Worm (Caenorhabditis elegans) whole organism, L4 larva: ENCODE results near the gene sup-37.
A peak's percentile ranks its signal among the peaks of the same experiment; 100 is the strongest.

Experiments
- ama-1 ChIP-seq: fragments of 150-350 bp; optimal IDR thresholded peaks from 2 replicates; lab custom pipeline; 2014; ENCODE audit warnings: inconsistent platforms, mixed read lengths
- ceh-82 ChIP-seq: sonication (generic microtip); optimal IDR thresholded peaks from 2 replicates; lab custom pipeline; 2017; ENCODE audit warnings: missing biosample characterization, missing genetic modification characterization
- daf-16 ChIP-seq, 3 experiments: sonication (generic microtip); optimal IDR thresholded peaks; 2 replicates each; lab custom pipeline; 2016 to 2017; ENCODE audit warnings: missing genetic modification characterization in 3 of 3, missing genetic modification reagents in 3 of 3, mild to moderate bottlenecking in 2 of 3, missing compliant biosample characterization in 2 of 3, missing biosample characterization in 1 of 3, moderate library complexity in 1 of 3
- fos-1 ChIP-seq: fragments of 150-350 bp; optimal IDR thresholded peaks from 2 replicates; lab custom pipeline; 2014; ENCODE audit warnings: missing biosample characterization, missing genetic modification characterization
- hlh-30 ChIP-seq: sonication (generic microtip); optimal IDR thresholded peaks from 2 replicates; lab custom pipeline; 2017; ENCODE audit warnings: antibody characterized with exemption, mild to moderate bottlenecking, missing genetic modification characterization, missing compliant biosample characterization; ENCODE audit not compliant: insufficient read depth
- lin-13 ChIP-seq: fragments of 150-350 bp; optimal IDR thresholded peaks from 2 replicates; lab custom pipeline; 2014; ENCODE audit warnings: missing biosample characterization, missing genetic modification reagents, missing genetic modification characterization
- lsy-2 ChIP-seq, 2 experiments: fragments of 150-350 bp in 1 of 2; sonication (generic microtip) in 1 of 2; optimal IDR thresholded peaks; 2 replicates each; lab custom pipeline; 2014 to 2017; ENCODE audit warnings: missing biosample characterization in 2 of 2, missing genetic modification characterization in 2 of 2
- pqm-1 ChIP-seq: sonication (generic microtip); optimal IDR thresholded peaks from 2 replicates; lab custom pipeline; 2017; ENCODE audit warnings: missing biosample characterization, missing genetic modification characterization
- skn-1 ChIP-seq: fragments of 150-350 bp; optimal IDR thresholded peaks from 2 replicates; lab custom pipeline; 2014; ENCODE audit warnings: missing biosample characterization, missing genetic modification characterization
- spr-3 ChIP-seq: fragments of 200-800 bp; sonication (Bioruptor generic); optimal IDR thresholded peaks from 2 replicates; lab custom pipeline; 2018; ENCODE audit warnings: mild to moderate bottlenecking, missing genetic modification characterization, missing compliant biosample characterization
- tra-1 ChIP-seq: fragments of 200-800 bp; sonication (Bioruptor generic); IDR thresholded peaks from 2 replicates; pipeline ENCODE4 v1.3.6; 2022; ENCODE audit warnings: missing genetic modification reagents, missing genetic modification characterization, missing compliant biosample characterization
- unc-62 ChIP-seq, 3 experiments: fragments of 150-350 bp in 1 of 3; sonication (generic microtip); optimal IDR thresholded peaks in 2 of 3; peaks in 1 of 3; 1 replicate in 1 of 3; 2 replicates in 2 of 3; lab custom pipeline; 2014 to 2017; ENCODE audit warnings: missing biosample characterization in 3 of 3, missing genetic modification characterization in 3 of 3, missing genetic modification reagents in 3 of 3, missing genotype in 1 of 3
- ztf-11 ChIP-seq: fragments of 150-350 bp; optimal IDR thresholded peaks from 2 replicates; lab custom pipeline; 2014; ENCODE audit warnings: missing biosample characterization, missing genetic modification characterization

ce11 chrV:8773826-8774382, 12.4 kb upstream of the sup-37 start, which contains the start of gene B0507.2:
- no peak for TF ChIP-seq unc-62 (GFP tag; optimal IDR thresholded peaks at IDR 0.05 in 1 of 2; lab: Kevin White, UChicago)
- no peak for TF ChIP-seq unc-62 (tag; optimal IDR thresholded peaks at IDR 0.05; lab: Kevin White, UChicago)
- no peak for TF ChIP-seq ztf-11 (tag; lab: Kevin White, UChicago)
- no peak for TF ChIP-seq tra-1 (GFP tag; lab: Robert Waterston, UW)
- TF ChIP-seq fos-1 = no peak
- TF ChIP-seq lin-13 (GFP tag; lab: Kevin White, UChicago) = no peak
- TF ChIP-seq skn-1 (tag; lab: Kevin White, UChicago) = no peak
- peak in 1 of 2 experiments; percentile 46 for TF ChIP-seq lsy-2 (tag; optimal IDR thresholded peaks at IDR 0.05; lab: Kevin White, UChicago)
- no peak for TF ChIP-seq daf-16 (GFP tag; optimal IDR thresholded peaks at IDR 0.05; lab: Kevin White, UChicago)
- TF ChIP-seq daf-16 (tag; optimal IDR thresholded peaks at IDR 0.05; lab: Kevin White, UChicago) = peak; percentile 90
- no peak for TF ChIP-seq spr-3 (GFP tag; lab: Kevin White, UChicago)
- no peak for TF ChIP-seq ceh-82 (tag; lab: Kevin White, UChicago)
- peak; percentile 47 for TF ChIP-seq pqm-1 (tag; lab: Kevin White, UChicago)
- TF ChIP-seq hlh-30 (tag; lab: Kevin White, UChicago) = peak; percentile 73
- TF ChIP-seq ama-1 (lab: Kevin White, UChicago) = no peak
